Fruit fly (Drosophila melanogaster) whole organism, embryonic: ENCODE results near the gene CG14352.

Experiments
- CG10147 ChIP-seq: fragments of 200-800 bp; sonication (Bioruptor generic); optimal IDR thresholded peaks from 2 replicates; lab custom pipeline; 2019; ENCODE audit warnings: missing biosample characterization, mild to moderate bottlenecking, missing genetic modification characterization, moderate library complexity
- CG1024 ChIP-seq: fragments of 200-800 bp; sonication (Bioruptor generic); IDR thresholded peaks from 2 replicates; pipeline ENCODE4 v1.3.6; 2022; ENCODE audit warnings: missing biosample characterization, missing genetic modification characterization
- CG11398 ChIP-seq: fragments of 200-800 bp; sonication (Bioruptor generic); optimal IDR thresholded peaks from 2 replicates; lab custom pipeline; 2016; ENCODE audit warnings: missing biosample characterization, missing genetic modification characterization
- CG12155 ChIP-seq: fragments of 200-800 bp; sonication (Bioruptor generic); optimal IDR thresholded peaks from 3 replicates; lab custom pipeline; 2016; ENCODE audit warnings: missing biosample characterization, missing genetic modification characterization
- CG15601 ChIP-seq: fragments of 200-800 bp; sonication (Bioruptor generic); optimal IDR thresholded peaks from 3 replicates; lab custom pipeline; 2019; ENCODE audit warnings: missing biosample characterization, mild to moderate bottlenecking, missing genetic modification characterization, moderate library complexity
- CG1603 ChIP-seq: fragments of 200-800 bp; sonication (Bioruptor generic); optimal IDR thresholded peaks from 2 replicates; lab custom pipeline; 2019; ENCODE audit warnings: missing biosample characterization, mild to moderate bottlenecking, missing genetic modification characterization, moderate library complexity
- CG17328 ChIP-seq: fragments of 200-800 bp; sonication (Bioruptor generic); IDR thresholded peaks from 2 replicates; pipeline ENCODE4 v1.3.6; 2022; ENCODE audit warnings: missing biosample characterization, missing genetic modification characterization
- CG17359 ChIP-seq: fragments of 200-800 bp; sonication (Bioruptor generic); optimal IDR thresholded peaks from 3 replicates; lab custom pipeline; 2018; ENCODE audit warnings: missing biosample characterization, mild to moderate bottlenecking, missing genetic modification characterization, moderate library complexity
- CG30403 ChIP-seq: fragments of 200-800 bp; sonication (Bioruptor generic); optimal IDR thresholded peaks from 3 replicates; lab custom pipeline; 2016; ENCODE audit warnings: missing biosample characterization, missing genetic modification characterization
- CG3065 ChIP-seq: fragments of 200-800 bp; sonication (Bioruptor generic); optimal IDR thresholded peaks from 2 replicates; lab custom pipeline; 2016; ENCODE audit warnings: missing biosample characterization, missing genetic modification characterization
- CG3163 ChIP-seq: fragments of 200-800 bp; sonication (Bioruptor generic); optimal IDR thresholded peaks from 3 replicates; lab custom pipeline; 2016; ENCODE audit warnings: missing biosample characterization, missing genetic modification characterization
- CG32767 ChIP-seq: fragments of 200-800 bp; sonication (Bioruptor generic); IDR thresholded peaks from 2 replicates; pipeline ENCODE4 v1.3.6; 2022; ENCODE audit warnings: missing biosample characterization, missing genetic modification characterization
- CG33213 ChIP-seq: fragments of 200-800 bp; sonication (Bioruptor generic); optimal IDR thresholded peaks from 3 replicates; lab custom pipeline; 2016; ENCODE audit warnings: missing biosample characterization, missing genetic modification characterization
- CG4328 ChIP-seq: fragments of 200-800 bp; sonication (Bioruptor generic); optimal IDR thresholded peaks from 3 replicates; lab custom pipeline; 2017; ENCODE audit warnings: missing biosample characterization, missing genetic modification reagents, missing genetic modification characterization
- CG4404 ChIP-seq: fragments of 200-800 bp; sonication (Bioruptor generic); IDR thresholded peaks from 2 replicates; pipeline ENCODE4 v1.3.6; 2022; ENCODE audit warnings: missing biosample characterization, missing genetic modification characterization
- CG6254 ChIP-seq: fragments of 200-800 bp; sonication (Bioruptor generic); optimal IDR thresholded peaks from 3 replicates; lab custom pipeline; 2017; ENCODE audit warnings: mild to moderate bottlenecking, missing biosample characterization, missing genetic modification reagents, missing genetic modification characterization
- CG6791 ChIP-seq: fragments of 200-800 bp; sonication (Bioruptor generic); IDR thresholded peaks from 3 replicates; pipeline ENCODE4 v1.3.6; 2022; ENCODE audit warnings: missing biosample characterization, missing genetic modification characterization; ENCODE audit not compliant: partially characterized antibody
- CG7357 ChIP-seq: fragments of 200-800 bp; sonication (Bioruptor generic); IDR thresholded peaks from 3 replicates; pipeline ENCODE4 v1.3.6; 2022; ENCODE audit warnings: missing biosample characterization, missing genetic modification characterization
- Dip2 ChIP-seq: fragments of 200-800 bp; sonication (Bioruptor generic); IDR thresholded peaks from 2 replicates; pipeline ENCODE4 v1.3.6; 2022; ENCODE audit warnings: missing biosample characterization, missing genetic modification characterization
- E2f2 ChIP-seq: fragments of 200-800 bp; sonication (Bioruptor generic); IDR thresholded peaks from 2 replicates; pipeline ENCODE4 v1.3.6; 2022; ENCODE audit warnings: missing biosample characterization, missing genetic modification characterization
- Gsc ChIP-seq: fragments of 200-800 bp; sonication (Bioruptor generic); IDR thresholded peaks from 2 replicates; pipeline ENCODE4 v1.3.6; 2022; ENCODE audit warnings: missing biosample characterization, missing genetic modification characterization
- H2.0 ChIP-seq: fragments of 200-800 bp; sonication (Bioruptor generic); IDR thresholded peaks from 2 replicates; pipeline ENCODE4 v1.3.6; 2022; ENCODE audit warnings: missing biosample characterization, missing genetic modification characterization
- HLH3B ChIP-seq: fragments of 200-800 bp; sonication (Bioruptor generic); IDR thresholded peaks from 2 replicates; pipeline ENCODE4 v1.3.6; 2022; ENCODE audit warnings: missing biosample characterization, missing genetic modification characterization
- HLH54F ChIP-seq: fragments of 200-800 bp; sonication (Bioruptor generic); optimal IDR thresholded peaks from 3 replicates; lab custom pipeline; 2016; ENCODE audit warnings: missing biosample characterization, missing genetic modification characterization
- Hey ChIP-seq: fragments of 200-800 bp; sonication (Bioruptor generic); optimal IDR thresholded peaks from 3 replicates; lab custom pipeline; 2018; ENCODE audit warnings: missing biosample characterization, mild to moderate bottlenecking, missing genetic modification characterization
- Hr3 ChIP-seq: fragments of 200-800 bp; sonication (Bioruptor generic); optimal IDR thresholded peaks from 3 replicates; lab custom pipeline; 2016; ENCODE audit warnings: missing biosample characterization, missing genetic modification characterization
- Hr78 ChIP-seq, 2 experiments: fragments of 200-800 bp in 1 of 2; fragments of >200 bp in 1 of 2; sonication (Bioruptor generic) in 1 of 2; optimal IDR thresholded peaks; 2 replicates each; lab custom pipeline; 2017 to 2019; ENCODE audit warnings: missing biosample characterization in 2 of 2, missing genetic modification characterization in 2 of 2, mild to moderate bottlenecking in 1 of 2, moderate library complexity in 1 of 2
- Mes4 ChIP-seq: fragments of 200-800 bp; sonication (Bioruptor generic); optimal IDR thresholded peaks from 2 replicates; lab custom pipeline; 2016; ENCODE audit warnings: missing biosample characterization, missing genetic modification characterization
- NC2α ChIP-seq: fragments of 200-800 bp; sonication (Bioruptor generic); optimal IDR thresholded peaks from 2 replicates; lab custom pipeline; 2016; ENCODE audit warnings: missing biosample characterization, missing genetic modification characterization
- Oli ChIP-seq: fragments of 200-800 bp; sonication (Bioruptor generic); optimal IDR thresholded peaks from 2 replicates; lab custom pipeline; 2018; ENCODE audit warnings: missing biosample characterization, mild to moderate bottlenecking, missing genetic modification characterization, moderate library complexity
- Spps ChIP-seq: fragments of 200-800 bp; sonication (Bioruptor generic); optimal IDR thresholded peaks from 2 replicates; lab custom pipeline; 2018; ENCODE audit warnings: missing biosample characterization, mild to moderate bottlenecking, missing genetic modification characterization
- Sry-δ ChIP-seq: fragments of 200-800 bp; sonication (Bioruptor generic); optimal IDR thresholded peaks from 2 replicates; lab custom pipeline; 2016; ENCODE audit warnings: missing biosample characterization, missing genetic modification characterization
- Xrp1 ChIP-seq: fragments of 200-800 bp; sonication (Bioruptor generic); IDR thresholded peaks from 2 replicates; pipeline ENCODE4 v1.3.6; 2022; ENCODE audit warnings: missing biosample characterization, missing genetic modification characterization
- YL-1 ChIP-seq: fragments of 200-800 bp; sonication (Bioruptor generic); optimal IDR thresholded peaks from 3 replicates; lab custom pipeline; 2017; ENCODE audit warnings: missing biosample characterization, mild to moderate bottlenecking, missing genetic modification characterization
- amos ChIP-seq: fragments of 200-800 bp; sonication (Bioruptor generic); IDR thresholded peaks from 2 replicates; pipeline ENCODE4 v1.3.6; 2022; ENCODE audit warnings: missing biosample characterization, missing genetic modification characterization; ENCODE audit not compliant: partially characterized antibody
- bbx ChIP-seq: fragments of 200-800 bp; sonication (Bioruptor generic); IDR thresholded peaks from 2 replicates; pipeline ENCODE4 v1.3.6; 2022; ENCODE audit warnings: missing biosample characterization, missing genetic modification characterization; ENCODE audit not compliant: partially characterized antibody
- chm ChIP-seq: fragments of 200-800 bp; sonication (Bioruptor generic); IDR thresholded peaks from 2 replicates; pipeline ENCODE4 v1.3.6; 2022; ENCODE audit warnings: missing biosample characterization, missing genetic modification characterization
- corto ChIP-seq: fragments of 200-800 bp; sonication (Bioruptor generic); optimal IDR thresholded peaks from 2 replicates; lab custom pipeline; 2016; ENCODE audit warnings: missing biosample characterization, mild to moderate bottlenecking, missing genetic modification characterization, moderate library complexity
- eyg ChIP-seq: fragments of 200-800 bp; sonication (Bioruptor generic); optimal IDR thresholded peaks from 3 replicates; lab custom pipeline; 2016; ENCODE audit warnings: missing biosample characterization, missing genetic modification characterization
- fd102C ChIP-seq: fragments of 200-800 bp; sonication (Bioruptor generic); optimal IDR thresholded peaks from 2 replicates; lab custom pipeline; 2018; ENCODE audit warnings: missing biosample characterization, mild to moderate bottlenecking, missing genetic modification characterization, moderate library complexity
- gsb ChIP-seq: fragments of 200-800 bp; sonication (Bioruptor generic); IDR thresholded peaks from 2 replicates; pipeline ENCODE4 v1.3.6; 2022; ENCODE audit warnings: missing biosample characterization, missing genetic modification characterization
- jing ChIP-seq: fragments of 200-800 bp; sonication (Bioruptor generic); optimal IDR thresholded peaks from 2 replicates; lab custom pipeline; 2018; ENCODE audit warnings: missing biosample characterization, mild to moderate bottlenecking, missing genetic modification characterization
- maf-S ChIP-seq: fragments of 200-800 bp; sonication (Bioruptor generic); optimal IDR thresholded peaks from 2 replicates; lab custom pipeline; 2016; ENCODE audit warnings: missing biosample characterization, missing genetic modification characterization
- nerfin-1 ChIP-seq: fragments of 200-800 bp; sonication (Bioruptor generic); optimal IDR thresholded peaks from 3 replicates; lab custom pipeline; 2019; ENCODE audit warnings: missing biosample characterization, mild to moderate bottlenecking, missing genetic modification characterization, moderate library complexity
- pho ChIP-seq: fragments of 200-800 bp; sonication (Bioruptor generic); optimal IDR thresholded peaks from 2 replicates; lab custom pipeline; 2016; ENCODE audit warnings: missing biosample characterization, missing genetic modification characterization
- prd ChIP-seq, 3 experiments: fragments of >200 bp in 2 of 3; fragments of 200-800 bp in 1 of 3; sonication (Bioruptor generic) in 1 of 3; optimal IDR thresholded peaks in 2 of 3; IDR thresholded peaks in 1 of 3; 2 replicates in 2 of 3; 3 replicates in 1 of 3; pipeline versions ENCODE4 v1.3.6 to Lab custom; 2017 to 2022; ENCODE audit warnings: missing biosample characterization in 1 of 3, missing genetic modification characterization in 1 of 3
- seq ChIP-seq: fragments of 200-800 bp; sonication (Bioruptor generic); IDR thresholded peaks from 2 replicates; pipeline ENCODE4 v1.3.6; 2022; ENCODE audit warnings: missing biosample characterization, missing genetic modification characterization
- stwl ChIP-seq: fragments of 200-800 bp; sonication (Bioruptor generic); optimal IDR thresholded peaks from 3 replicates; lab custom pipeline; 2018; ENCODE audit warnings: missing biosample characterization, mild to moderate bottlenecking, missing genetic modification characterization, moderate library complexity
- unpg ChIP-seq: fragments of 200-800 bp; sonication (Bioruptor generic); optimal IDR thresholded peaks from 3 replicates; lab custom pipeline; 2018; ENCODE audit warnings: missing biosample characterization, mild to moderate bottlenecking, missing genetic modification characterization, moderate library complexity
- wek ChIP-seq: fragments of 200-800 bp; sonication (Bioruptor generic); optimal IDR thresholded peaks from 3 replicates; lab custom pipeline; 2018; ENCODE audit warnings: missing biosample characterization, mild to moderate bottlenecking, missing genetic modification characterization, moderate library complexity

The CG14352 gene

dm6 chr2L:1632730-1633172 is 21.5 kb downstream of the CG14352 start (continued):
- TF ChIP-seq stwl (tag; lab: Kevin White, UChicago), result no peak
- peak; percentile 69 for TF ChIP-seq CG4328
- TF ChIP-seq CG3163 (GFP tag; lab: Kevin White, UChicago), result peak; percentile 83
- peak; percentile 83 for TF ChIP-seq Mes4 (GFP tag; lab: Kevin White, UChicago)
- TF ChIP-seq NC2α (GFP tag; lab: Kevin White, UChicago), result peak; percentile 68
- peak; percentile 92 for TF ChIP-seq Xrp1 (GFP tag; lab: Robert Waterston, UW)
- peak; percentile 89 for TF ChIP-seq jing (GFP tag; lab: Kevin White, UChicago)
- TF ChIP-seq HLH54F (GFP tag; lab: Kevin White, UChicago), result peak; percentile 95
- peak; percentile 96 for TF ChIP-seq CG32767 (GFP tag; lab: Robert Waterston, UW)
- TF ChIP-seq CG6254 (GFP tag; lab: Kevin White, UChicago), result no peak
- TF ChIP-seq CG17328, result peak; percentile 94
- TF ChIP-seq gsb (GFP tag; lab: Robert Waterston, UW), result peak; percentile 98
- peak; percentile 53 for TF ChIP-seq nerfin-1 (tag; lab: Kevin White, UChicago)
- no peak for TF ChIP-seq fd102C (GFP tag; lab: Kevin White, UChicago)
- TF ChIP-seq corto (GFP tag; lab: Kevin White, UChicago), result no peak
- TF ChIP-seq E2f2 (GFP tag; lab: Robert Waterston, UW), result peak; percentile 86
- TF ChIP-seq maf-S (GFP tag; lab: Kevin White, UChicago), result peak; percentile 96
- peak; percentile 51 for TF ChIP-seq YL-1 (GFP tag; lab: Kevin White, UChicago)
- peak; percentile 96; the same call in 1 of the 2 replicates for TF ChIP-seq chm
- peak; percentile 98 for TF ChIP-seq H2.0 (GFP tag; lab: Robert Waterston, UW)
- TF ChIP-seq Hey (tag; lab: Kevin White, UChicago), result peak; percentile 81
- peak; percentile 83 for TF ChIP-seq CG1603
- TF ChIP-seq Hr78 (GFP tag; optimal IDR thresholded peaks at IDR 0.05; lab: Kevin White, UChicago), result peak in 1 of 2 experiments; percentile 92
- TF ChIP-seq CG17359, result peak; percentile 86
- peak; percentile 94 for TF ChIP-seq CG12155 (GFP tag; lab: Kevin White, UChicago)
- peak; percentile 85 for TF ChIP-seq CG4404 (GFP tag; lab: Robert Waterston, UW)
- peak; percentile 95 for TF ChIP-seq CG30403 (GFP tag; lab: Kevin White, UChicago)
- peak; percentile 83 for TF ChIP-seq Hr3
- peak; percentile 97 for TF ChIP-seq unpg (GFP tag; lab: Kevin White, UChicago)
- no peak for TF ChIP-seq amos (GFP tag; lab: Robert Waterston, UW)
- TF ChIP-seq prd (optimal IDR thresholded peaks at IDR 0.05; lab: Kevin White, UChicago), result no peak
- TF ChIP-seq prd (GFP tag; IDR thresholded peaks at IDR 0.05; lab: Robert Waterston, UW), result peak; percentile 96
- no peak for TF ChIP-seq bbx (GFP tag; lab: Robert Waterston, UW)
- TF ChIP-seq CG10147 (GFP tag; lab: Kevin White, UChicago), result peak; percentile 92
- peak; percentile 94 for TF ChIP-seq pho
- peak; percentile 74 for TF ChIP-seq Gsc (GFP tag; lab: Robert Waterston, UW)
- TF ChIP-seq Spps (tag; lab: Kevin White, UChicago), result no peak
- peak; percentile 95 for TF ChIP-seq CG33213 (GFP tag; lab: Kevin White, UChicago)
- peak; percentile 96 for TF ChIP-seq Oli (tag; lab: Kevin White, UChicago)
- peak; percentile 75 for TF ChIP-seq Sry-δ (GFP tag; lab: Kevin White, UChicago)
- TF ChIP-seq eyg (GFP tag; lab: Kevin White, UChicago), result peak; percentile 97
- TF ChIP-seq seq (GFP tag; lab: Robert Waterston, UW), result peak; percentile 99
- TF ChIP-seq wek, result peak; percentile 82
- TF ChIP-seq Dip2 (GFP tag; lab: Robert Waterston, UW), result peak; percentile 69; the same call in 1 of the 2 replicates
- TF ChIP-seq CG7357 (GFP tag; lab: Robert Waterston, UW), result peak; percentile 92
- peak; percentile 25 for TF ChIP-seq CG15601 (tag; lab: Kevin White, UChicago)
- peak; percentile 98 for TF ChIP-seq HLH3B (GFP tag; lab: Robert Waterston, UW)
- TF ChIP-seq CG6791 (GFP tag; lab: Robert Waterston, UW), result no peak
- TF ChIP-seq CG11398 (GFP tag; lab: Kevin White, UChicago), result peak; percentile 90
- peak; percentile 92 for TF ChIP-seq CG1024 (GFP tag; lab: Robert Waterston, UW)
- peak; percentile 40 for TF ChIP-seq CG3065
